Worm (Caenorhabditis elegans): ENCODE data around the gene F31B12.4.

- TF ChIP-seq ets-5 (GFP tag; IDR thresholded peaks at IDR 0.05) (no peak), ama-1 (optimal IDR thresholded peaks at IDR 0.05) (no peak), rnt-1 (tag; optimal IDR thresholded peaks at IDR 0.05) (no peak), elt-2 (tag; optimal IDR thresholded peaks at IDR 0.05) (no peak), unc-130 (tag; optimal IDR thresholded peaks at IDR 0.05) (no peak), sptf-1 (tag; optimal IDR thresholded peaks at IDR 0.05) (no peak), blmp-1 (tag; optimal IDR thresholded peaks at IDR 0.05) (no peak), lin-13 (GFP tag; optimal IDR thresholded peaks at IDR 0.05) (no peak), lin-15B (tag; optimal IDR thresholded peaks at IDR 0.05) (no peak), mep-1 (tag; optimal IDR thresholded peaks at IDR 0.05) (no peak), ztf-11 (tag; optimal IDR thresholded peaks at IDR 0.05) (no peak), zip-4 (GFP tag; optimal IDR thresholded peaks at IDR 0.05) (no peak), pag-3 (tag; optimal IDR thresholded peaks at IDR 0.05; ENCODE audit: borderline replicate concordance, insufficient read depth) (no peak)
Measured at ce11 chrX:10774865-10775264, 29.7 kb upstream of the F31B12.4 start.

Data from whole organism, L1 larva.